Fruit fly (Drosophila melanogaster): ENCODE data around the gene Phyhd1.

Phyhd1 gene

DNA sequence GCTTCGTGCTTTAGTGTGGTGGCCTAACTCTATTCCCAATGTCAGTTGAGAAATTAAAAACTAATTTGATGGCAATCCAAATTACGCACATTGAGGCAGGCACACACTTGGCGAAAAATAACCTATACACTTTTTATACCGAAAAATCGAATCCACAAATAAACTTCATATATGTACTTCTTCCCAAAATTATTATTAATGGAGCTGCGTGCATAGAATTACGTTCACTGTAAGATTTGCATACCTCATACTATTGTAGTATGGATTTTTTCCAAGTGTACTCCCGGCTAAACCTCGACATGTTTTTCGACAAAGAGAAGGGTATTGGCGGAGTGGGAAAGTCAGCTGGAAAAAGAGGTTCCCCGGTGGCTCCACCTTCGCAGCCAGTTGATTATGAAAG is 3.6 kb upstream of the Phyhd1 start (continued):
- TF ChIP-seq CG6276 (GFP tag; optimal IDR thresholded peaks at IDR 0.05), result peak; percentile 61
- TF ChIP-seq CG6792 (GFP tag; optimal IDR thresholded peaks at IDR 0.05), result peak; percentile 26
- TF ChIP-seq CG15336 (GFP tag; IDR thresholded peaks at IDR 0.05), result peak; percentile 75
- TF ChIP-seq CG11294 (GFP tag; IDR thresholded peaks at IDR 0.05), result no peak
- peak; percentile 49 for TF ChIP-seq Hr39 (GFP tag; optimal IDR thresholded peaks at IDR 0.05)
- TF ChIP-seq acj6 (GFP tag; optimal IDR thresholded peaks at IDR 0.05), result peak; percentile 27
- TF ChIP-seq Hr4 (GFP tag; optimal IDR thresholded peaks at IDR 0.05), result peak; percentile 83
- peak; percentile 55 for TF ChIP-seq esn (GFP tag; optimal IDR thresholded peaks at IDR 0.05)
- TF ChIP-seq Eip75B (GFP tag; optimal IDR thresholded peaks at IDR 0.05), result peak; percentile 31
- peak; percentile 13 for TF ChIP-seq cyc (GFP tag; optimal IDR thresholded peaks at IDR 0.05)
- TF ChIP-seq CG31627 (GFP tag; optimal IDR thresholded peaks at IDR 0.05), result peak; percentile 36
- no peak for TF ChIP-seq CG3032 (tag; optimal IDR thresholded peaks at IDR 0.05)
- no peak for TF ChIP-seq CG11902 (GFP tag; optimal IDR thresholded peaks at IDR 0.05)
- TF ChIP-seq CG10669 (GFP tag; optimal IDR thresholded peaks at IDR 0.05), result no peak

DNA sequence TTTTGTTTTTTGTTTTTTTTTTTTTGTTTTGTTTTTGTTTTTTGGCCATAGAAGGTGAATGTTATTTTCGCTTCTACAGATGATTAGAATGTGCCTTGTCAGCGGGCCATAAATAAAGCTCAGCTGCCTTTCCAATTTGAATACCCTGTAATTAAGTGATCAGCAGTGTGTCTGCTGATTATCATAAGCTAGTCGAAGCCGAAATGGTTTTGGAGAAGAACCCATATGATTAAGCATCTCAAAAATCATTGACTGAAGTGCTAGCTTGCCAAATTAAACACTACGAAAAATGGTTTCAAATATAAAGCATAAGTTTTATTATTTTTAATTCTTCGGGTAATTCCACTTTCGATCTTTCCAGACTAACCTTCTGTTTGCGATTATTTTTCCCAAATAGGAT is 2.5 kb upstream of the Phyhd1 start:
- TF ChIP-seq Ets21C (GFP tag; optimal IDR thresholded peaks at IDR 0.05), result no peak
- TF ChIP-seq Eip78C (GFP tag), result peak; percentile 11

DNA sequence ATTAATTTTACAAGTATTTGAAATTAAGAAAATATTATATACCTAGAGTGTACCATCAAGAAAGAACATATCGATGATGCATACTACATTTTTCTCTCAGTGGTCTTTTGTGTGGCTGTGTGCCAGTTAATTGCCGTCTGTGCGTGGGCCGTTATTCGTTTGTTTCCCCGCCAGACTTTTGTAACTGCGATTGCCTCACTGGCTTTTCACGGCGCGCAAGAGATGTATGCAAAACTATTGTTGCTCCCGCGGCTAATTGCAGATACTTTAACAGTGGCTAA is 897 bp upstream of the Phyhd1 start:
- peak; percentile 19 for TF ChIP-seq Eip78C (GFP tag)
- TF ChIP-seq CG6163 (GFP tag; IDR thresholded peaks at IDR 0.05), result peak; percentile 62
- peak; percentile 81 for TF ChIP-seq eg (GFP tag; IDR thresholded peaks at IDR 0.05)
- TF ChIP-seq Gug (GFP tag; IDR thresholded peaks at IDR 0.05), result peak; percentile 46
- peak; percentile 33; the same call in 1 of the 2 replicates for TF ChIP-seq CG11294 (GFP tag; IDR thresholded peaks at IDR 0.05)
- TF ChIP-seq ss (GFP tag; optimal IDR thresholded peaks at IDR 0.05), result no peak
- peak; percentile 60 for TF ChIP-seq CG15336 (GFP tag; IDR thresholded peaks at IDR 0.05)
- peak; percentile 45; the same call in 2 of the 3 replicates for TF ChIP-seq CG8119 (GFP tag; IDR thresholded peaks at IDR 0.05)
- TF ChIP-seq salr (GFP tag; optimal IDR thresholded peaks at IDR 0.05), result no peak

DNA sequence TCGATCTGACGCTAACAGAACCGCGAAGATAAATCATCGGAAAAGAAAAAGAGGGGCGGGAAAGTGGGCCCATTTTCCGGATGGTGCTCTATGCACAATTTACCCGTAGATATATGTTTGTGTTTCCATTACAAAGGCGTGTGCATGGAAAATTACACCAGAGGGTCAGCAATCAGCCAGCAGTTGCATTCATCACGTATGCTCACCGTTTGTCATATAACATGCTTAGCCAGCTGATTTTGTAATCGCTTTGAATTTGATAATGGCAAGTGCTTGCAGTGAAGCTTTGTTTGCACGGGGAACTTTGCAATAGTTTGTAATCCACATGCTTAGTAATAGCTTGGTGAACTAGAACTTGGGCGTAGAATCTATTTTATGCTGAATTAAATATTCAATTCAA is 814 bp downstream of the Phyhd1 start:
- no peak for TF ChIP-seq CG4318 (GFP tag; optimal IDR thresholded peaks at IDR 0.05)
- no peak for TF ChIP-seq dac (GFP tag; optimal IDR thresholded peaks at IDR 0.05)
- TF ChIP-seq achi (GFP tag; optimal IDR thresholded peaks at IDR 0.05), result no peak
- peak; percentile 50 for TF ChIP-seq svp (GFP tag)
- TF ChIP-seq pdm3 (GFP tag; optimal IDR thresholded peaks at IDR 0.05), result no peak

DNA sequence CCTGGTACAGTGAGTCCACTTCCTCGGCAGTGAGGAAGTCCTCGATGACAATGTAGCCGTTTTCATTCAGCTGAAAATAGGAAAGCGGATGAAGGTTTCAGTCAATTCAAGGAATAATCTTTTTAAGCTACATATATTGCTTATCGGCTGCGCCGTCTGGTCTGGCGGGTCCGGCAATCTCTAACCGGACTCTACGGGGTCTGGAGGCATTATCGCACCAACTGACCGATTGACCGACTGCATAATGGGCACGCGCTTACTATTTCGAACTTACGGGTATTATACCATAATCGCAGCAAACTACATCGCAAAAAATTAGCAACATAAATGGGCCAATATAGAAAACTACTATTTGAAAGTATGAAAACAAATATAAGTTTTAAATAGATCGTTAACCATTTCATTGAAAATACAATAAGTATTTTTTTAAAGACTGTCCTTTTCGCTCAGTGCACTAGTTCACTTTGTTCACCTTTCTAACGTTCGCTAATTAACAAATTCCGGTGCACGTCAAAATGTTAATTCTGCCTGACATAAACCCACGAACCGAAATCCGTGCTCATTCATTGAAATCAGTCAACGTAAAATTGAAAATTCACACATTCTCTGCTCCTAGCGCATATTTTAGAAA is 1.7 kb downstream of the Phyhd1 start:
- TF ChIP-seq Eip78C (GFP tag) (no peak), eg (GFP tag; IDR thresholded peaks at IDR 0.05) (peak; percentile 39; the same call in 1 of the 3 replicates), svp (GFP tag) (peak; percentile 80)

DNA sequence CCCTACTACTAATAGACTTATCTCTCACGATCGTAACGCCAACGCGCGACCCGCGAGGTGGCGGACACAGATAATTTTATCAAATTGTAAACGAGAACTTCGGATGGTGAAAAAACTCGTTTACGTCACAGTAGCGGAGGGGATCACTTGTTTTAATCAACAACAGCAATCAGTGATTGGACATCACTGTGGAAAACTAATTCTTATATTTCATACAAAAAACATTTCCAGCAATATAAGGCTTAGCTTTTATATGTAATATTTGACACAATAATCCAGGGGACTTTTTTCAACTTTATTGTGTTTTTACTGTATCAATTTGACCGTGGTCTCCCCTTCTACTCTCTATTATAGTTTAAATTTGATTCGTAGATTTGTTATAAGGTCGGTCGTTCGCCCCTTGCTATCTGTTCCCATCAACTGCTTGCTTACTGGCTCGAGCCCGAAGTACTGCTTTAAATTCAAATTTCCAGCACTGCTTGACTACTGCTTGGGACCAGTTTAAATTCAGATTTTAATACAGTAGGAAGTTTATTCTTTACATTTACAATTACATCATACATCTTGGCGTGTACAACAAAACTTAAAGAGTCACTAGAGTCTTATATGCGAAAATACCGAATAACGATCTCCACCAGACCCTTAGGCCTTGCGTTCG is 3.4 kb downstream of the Phyhd1 start, which contains the start of gene CG6465:
CG6465 (minus strand) TSS at position 7 of the 658 bp plus-strand sequence.
- TF ChIP-seq Blimp-1 (GFP tag; optimal IDR thresholded peaks at IDR 0.05) (no peak), CG8119 (GFP tag; IDR thresholded peaks at IDR 0.05) (no peak), fkh (GFP tag; optimal IDR thresholded peaks at IDR 0.05) (peak; percentile 61), Hr39 (GFP tag; optimal IDR thresholded peaks at IDR 0.05) (no peak), CG6163 (GFP tag; IDR thresholded peaks at IDR 0.05) (no peak), Sox102F (GFP tag; optimal IDR thresholded peaks at IDR 0.05) (no peak), CG7368 (GFP tag; optimal IDR thresholded peaks at IDR 0.05) (no peak), CG9139 (GFP tag; optimal IDR thresholded peaks at IDR 0.05) (no peak), svp (GFP tag) (peak; percentile 55), CG31627 (GFP tag; optimal IDR thresholded peaks at IDR 0.05) (no peak), lz (GFP tag; optimal IDR thresholded peaks at IDR 0.05) (no peak), Eip78C (GFP tag) (peak; percentile 53), Gug (GFP tag; IDR thresholded peaks at IDR 0.05) (no peak), eg (GFP tag; IDR thresholded peaks at IDR 0.05) (0 out of 3 replicates have a peak, but pooled peaks have one; percentile 13), fd85E (GFP tag; optimal IDR thresholded peaks at IDR 0.05) (no peak), CG6792 (GFP tag; optimal IDR thresholded peaks at IDR 0.05) (no peak)
